Fruit fly (Drosophila melanogaster): Measurements from ENCODE around the gene CG13606.
A peak's percentile ranks its signal among the peaks of the same experiment; 100 is the strongest.

Gene CG13606

DNA sequence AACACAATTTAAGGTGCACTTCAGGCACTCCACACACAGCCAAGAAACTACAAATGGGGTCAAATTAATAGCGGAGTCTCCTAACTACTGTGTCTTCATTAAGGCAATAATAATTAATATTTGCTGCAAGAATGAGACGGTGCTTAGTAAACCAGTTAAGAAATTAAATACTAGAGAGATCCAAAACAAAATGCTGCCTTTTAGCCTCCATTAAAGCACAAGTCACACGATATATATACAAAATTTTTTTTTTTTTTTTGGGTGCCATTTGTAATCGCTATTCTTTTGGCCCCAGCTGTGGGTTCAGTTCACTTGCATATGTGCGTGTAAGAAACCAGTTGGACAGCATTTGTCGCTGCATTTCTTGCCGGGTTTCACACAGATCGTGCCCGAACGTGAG is 31.0 kb downstream of the CG13606 start (continued):
- TF ChIP-seq CG12391 (tag; optimal IDR thresholded peaks at IDR 0.05) (peak; percentile 23), yki (optimal IDR thresholded peaks at IDR 0.05) (no peak), CG10209 (GFP tag; optimal IDR thresholded peaks at IDR 0.05) (peak; percentile 4), ATbp (GFP tag; optimal IDR thresholded peaks at IDR 0.05) (peak; percentile 23), cg (GFP tag; optimal IDR thresholded peaks at IDR 0.05) (peak; percentile 9), CG1529 (GFP tag; optimal IDR thresholded peaks at IDR 0.05) (no peak), unpg (GFP tag; optimal IDR thresholded peaks at IDR 0.05) (peak; percentile 36), CG4820 (GFP tag; optimal IDR thresholded peaks at IDR 0.05) (peak; percentile 2), CG13624 (GFP tag; optimal IDR thresholded peaks at IDR 0.05) (no peak), pros (GFP tag; optimal IDR thresholded peaks at IDR 0.05) (no peak), az2 (GFP tag; optimal IDR thresholded peaks at IDR 0.05) (peak; percentile 21), dm (GFP tag; optimal IDR thresholded peaks at IDR 0.05) (no peak), CG11696 (GFP tag; IDR thresholded peaks at IDR 0.05) (peak; percentile 52), Hr3 (GFP tag; optimal IDR thresholded peaks at IDR 0.05) (peak; percentile 16), CG10979 (tag; optimal IDR thresholded peaks at IDR 0.05) (peak; percentile 10), CG4328 (GFP tag; optimal IDR thresholded peaks at IDR 0.05) (no peak), CG8388 (GFP tag; optimal IDR thresholded peaks at IDR 0.05) (peak; percentile 44), kni (GFP tag; optimal IDR thresholded peaks at IDR 0.05) (peak; percentile 53), Xrp1 (GFP tag; IDR thresholded peaks at IDR 0.05) (peak; percentile 53; the same call in 1 of the 2 replicates), ssp (GFP tag; IDR thresholded peaks at IDR 0.05) (no peak), lmd (GFP tag; IDR thresholded peaks at IDR 0.05) (no peak), en (GFP tag; optimal IDR thresholded peaks at IDR 0.05) (no peak), crp (GFP tag; optimal IDR thresholded peaks at IDR 0.05) (no peak), gem (tag; optimal IDR thresholded peaks at IDR 0.05) (peak; percentile 53), CG4854 (GFP tag; optimal IDR thresholded peaks at IDR 0.05) (no peak), CG31224 (GFP tag; IDR thresholded peaks at IDR 0.05) (no peak), bsh (GFP tag; optimal IDR thresholded peaks at IDR 0.05) (peak; percentile 19 to 67), CG5245 (GFP tag; optimal IDR thresholded peaks at IDR 0.05) (no peak), exex (tag; optimal IDR thresholded peaks at IDR 0.05) (no peak), HLH3B (GFP tag; IDR thresholded peaks at IDR 0.05) (0 out of 2 replicates have a peak, but pooled peaks have one; percentile 11), CG6689 (GFP tag; IDR thresholded peaks at IDR 0.05) (peak; percentile 51), Fer3 (tag; optimal IDR thresholded peaks at IDR 0.05) (no peak), CG18599 (GFP tag; optimal IDR thresholded peaks at IDR 0.05) (peak; percentile 2), nom (GFP tag; optimal IDR thresholded peaks at IDR 0.05) (peak; percentile 55), oc (tag; optimal IDR thresholded peaks at IDR 0.05) (peak; percentile 33), CG2712 (tag; optimal IDR thresholded peaks at IDR 0.05) (peak; percentile 47), Blimp-1 (GFP tag; optimal IDR thresholded peaks at IDR 0.05) (peak; percentile 9), Ssrp (tag; optimal IDR thresholded peaks at IDR 0.05) (peak; percentile 6), CG3995 (GFP tag; optimal IDR thresholded peaks at IDR 0.05) (no peak), CG4282 (GFP tag; optimal IDR thresholded peaks at IDR 0.05) (no peak), CG6654 (GFP tag; optimal IDR thresholded peaks at IDR 0.05) (no peak), CG18262 (tag; optimal IDR thresholded peaks at IDR 0.05) (peak; percentile 15), Drgx (GFP tag; IDR thresholded peaks at IDR 0.05) (peak; percentile 85), tx (GFP tag; optimal IDR thresholded peaks at IDR 0.05) (no peak), CG10431 (GFP tag; optimal IDR thresholded peaks at IDR 0.05) (no peak), lola (GFP tag; optimal IDR thresholded peaks at IDR 0.05) (peak in 1 of 3 experiments; percentile 17), tio (GFP tag; optimal IDR thresholded peaks at IDR 0.05) (no peak), Eip74EF (GFP tag; optimal IDR thresholded peaks at IDR 0.05) (peak in 1 of 2 experiments; percentile 43), twi (tag; optimal IDR thresholded peaks at IDR 0.05) (no peak), CG15269 (tag; optimal IDR thresholded peaks at IDR 0.05) (peak; percentile 44)

All from whole organism, embryonic.